Fruit fly (Drosophila melanogaster) whole organism, embryonic: ENCODE results near the gene Fbp2.

ENCODE experiments used
- Atf3 ChIP-seq: fragments of 200-800 bp; sonication (Bioruptor generic); optimal IDR thresholded peaks from 3 replicates; lab custom pipeline; 2016; ENCODE audit warnings: missing biosample characterization, missing genetic modification characterization
- CG10274 ChIP-seq: fragments of 200-800 bp; sonication (Bioruptor generic); optimal IDR thresholded peaks from 3 replicates; lab custom pipeline; 2017; ENCODE audit warnings: missing biosample characterization, mild to moderate bottlenecking, missing genetic modification characterization
- CG10321 ChIP-seq: fragments of 200-800 bp; sonication (Bioruptor generic); IDR thresholded peaks from 2 replicates; pipeline ENCODE4 v1.3.6; 2022; ENCODE audit warnings: missing biosample characterization, missing genetic modification characterization
- CG11247 ChIP-seq: fragments of 200-800 bp; sonication (Bioruptor generic); IDR thresholded peaks from 2 replicates; pipeline ENCODE4 v1.3.6; 2022; ENCODE audit warnings: missing biosample characterization, missing genetic modification characterization
- CG13287 ChIP-seq: fragments of 200-800 bp; sonication (Bioruptor generic); IDR thresholded peaks from 2 replicates; pipeline ENCODE4 v1.3.6; 2022; ENCODE audit warnings: missing biosample characterization, missing genetic modification characterization; ENCODE audit not compliant: partially characterized antibody
- CG16779 ChIP-seq: fragments of 200-800 bp; sonication (Bioruptor generic); IDR thresholded peaks from 2 replicates; pipeline ENCODE4 v1.3.6; 2022; ENCODE audit warnings: missing biosample characterization, missing genetic modification characterization
- CG16813 ChIP-seq: fragments of 200-800 bp; sonication (Bioruptor generic); IDR thresholded peaks from 3 replicates; pipeline ENCODE4 v1.3.6; 2022; ENCODE audit warnings: missing biosample characterization, missing genetic modification characterization; ENCODE audit not compliant: partially characterized antibody
- CG17361 ChIP-seq: fragments of 200-800 bp; sonication (Bioruptor generic); IDR thresholded peaks from 3 replicates; pipeline ENCODE4 v1.3.6; 2022; ENCODE audit warnings: missing biosample characterization, missing genetic modification characterization
- CG18619 ChIP-seq: fragments of 200-800 bp; sonication (Bioruptor generic); optimal IDR thresholded peaks from 3 replicates; lab custom pipeline; 2017; ENCODE audit warnings: missing biosample characterization, mild to moderate bottlenecking, missing genetic modification characterization
- CG18764 ChIP-seq: fragments of 200-800 bp; sonication (Bioruptor generic); optimal IDR thresholded peaks from 3 replicates; lab custom pipeline; 2016; ENCODE audit warnings: missing biosample characterization, missing genetic modification characterization
- CG2712 ChIP-seq: fragments of 200-800 bp; optimal IDR thresholded peaks from 3 replicates; lab custom pipeline; 2019; ENCODE audit warnings: missing biosample characterization, mild to moderate bottlenecking, missing genetic modification characterization, moderate library complexity
- CG3065 ChIP-seq: fragments of 200-800 bp; sonication (Bioruptor generic); optimal IDR thresholded peaks from 2 replicates; lab custom pipeline; 2016; ENCODE audit warnings: missing biosample characterization, missing genetic modification characterization
- CG31441 ChIP-seq: fragments of 200-800 bp; sonication (Bioruptor generic); IDR thresholded peaks from 2 replicates; pipeline ENCODE4 v1.3.6; 2022; ENCODE audit warnings: missing biosample characterization, missing genetic modification characterization
- CG6765 ChIP-seq: fragments of 200-800 bp; sonication (Bioruptor generic); optimal IDR thresholded peaks from 3 replicates; lab custom pipeline; 2017; ENCODE audit warnings: missing biosample characterization, mild to moderate bottlenecking, missing genetic modification characterization
- CG6791 ChIP-seq: fragments of 200-800 bp; sonication (Bioruptor generic); IDR thresholded peaks from 3 replicates; pipeline ENCODE4 v1.3.6; 2022; ENCODE audit warnings: missing biosample characterization, missing genetic modification characterization; ENCODE audit not compliant: partially characterized antibody
- CG6854 ChIP-seq: fragments of 200-800 bp; sonication (Bioruptor generic); optimal IDR thresholded peaks from 3 replicates; lab custom pipeline; 2017; ENCODE audit warnings: missing biosample characterization, mild to moderate bottlenecking, missing genetic modification characterization
- CG8924 ChIP-seq: fragments of 200-800 bp; optimal IDR thresholded peaks from 3 replicates; lab custom pipeline; 2019; ENCODE audit warnings: missing biosample characterization, mild to moderate bottlenecking, missing genetic modification characterization, moderate library complexity
- CG9797 ChIP-seq: fragments of 200-800 bp; sonication (Bioruptor generic); optimal IDR thresholded peaks from 3 replicates; lab custom pipeline; 2018; ENCODE audit warnings: missing biosample characterization, mild to moderate bottlenecking, missing genetic modification characterization
- Dek ChIP-seq: fragments of 200-800 bp; sonication (Bioruptor generic); optimal IDR thresholded peaks from 3 replicates; lab custom pipeline; 2019; ENCODE audit warnings: missing biosample characterization, mild to moderate bottlenecking, missing genetic modification characterization, moderate library complexity
- Dfd ChIP-seq, 2 experiments: fragments of >200 bp; optimal IDR thresholded peaks; 2 replicates each; lab custom pipeline; 2017; ENCODE audit warnings: missing biosample characterization in 2 of 2, missing genetic modification characterization in 2 of 2
- Doc2 ChIP-seq: fragments of 200-800 bp; sonication (Bioruptor generic); IDR thresholded peaks from 2 replicates; pipeline ENCODE4 v1.3.6; 2022; ENCODE audit warnings: missing biosample characterization, missing genetic modification characterization
- Ets65A ChIP-seq: fragments of 200-800 bp; sonication (Bioruptor generic); peaks from one replicate; lab custom pipeline; 2016; ENCODE audit warnings: missing biosample characterization, missing genetic modification characterization
- H2.0 ChIP-seq: fragments of 200-800 bp; sonication (Bioruptor generic); IDR thresholded peaks from 2 replicates; pipeline ENCODE4 v1.3.6; 2022; ENCODE audit warnings: missing biosample characterization, missing genetic modification characterization
- HHEX ChIP-seq: fragments of 200-800 bp; sonication (Bioruptor generic); optimal IDR thresholded peaks from 3 replicates; lab custom pipeline; 2017; ENCODE audit warnings: missing biosample characterization, mild to moderate bottlenecking, missing genetic modification characterization, missing genetic modification reagents
- Hsf ChIP-seq: fragments of 200-800 bp; sonication (Bioruptor generic); optimal IDR thresholded peaks from 3 replicates; lab custom pipeline; 2016; ENCODE audit warnings: missing biosample characterization, missing genetic modification characterization
- Lim3 ChIP-seq: fragments of 200-800 bp; sonication (Bioruptor generic); IDR thresholded peaks from 2 replicates; pipeline ENCODE4 v1.3.6; 2022; ENCODE audit warnings: missing biosample characterization, missing genetic modification characterization
- MTF-1 ChIP-seq: fragments of 200-800 bp; sonication (Bioruptor generic); optimal IDR thresholded peaks from 2 replicates; lab custom pipeline; 2018; ENCODE audit warnings: missing biosample characterization, mild to moderate bottlenecking, missing genetic modification characterization, borderline replicate concordance
- Mes4 ChIP-seq: fragments of 200-800 bp; sonication (Bioruptor generic); optimal IDR thresholded peaks from 2 replicates; lab custom pipeline; 2016; ENCODE audit warnings: missing biosample characterization, missing genetic modification characterization
- Mrtf ChIP-seq: fragments of 200-800 bp; sonication (Bioruptor generic); IDR thresholded peaks from 3 replicates; pipeline ENCODE4 v1.3.6; 2022; ENCODE audit warnings: missing biosample characterization, missing genetic modification characterization
- Myb ChIP-seq: fragments of 200-800 bp; sonication (Bioruptor generic); optimal IDR thresholded peaks from 2 replicates; lab custom pipeline; 2016; ENCODE audit warnings: missing biosample characterization, missing genetic modification characterization
- Nf-YC ChIP-seq: fragments of 200-800 bp; optimal IDR thresholded peaks from 3 replicates; lab custom pipeline; 2019; ENCODE audit warnings: missing biosample characterization, mild to moderate bottlenecking, missing genetic modification characterization, moderate library complexity
- Tbp ChIP-seq: fragments of >200 bp; optimal IDR thresholded peaks from 2 replicates; lab custom pipeline; 2018; ENCODE audit warnings: missing biosample characterization, missing genetic modification characterization
- aop ChIP-seq: fragments of 200-800 bp; sonication (Bioruptor generic); IDR thresholded peaks from 2 replicates; pipeline ENCODE4 v1.3.6; 2022; ENCODE audit warnings: missing biosample characterization, missing genetic modification characterization
- bcd ChIP-seq: fragments of 200-800 bp; sonication (Bioruptor generic); optimal IDR thresholded peaks from 2 replicates; lab custom pipeline; 2017; ENCODE audit warnings: missing biosample characterization, mild to moderate bottlenecking, missing genetic modification characterization
- bsh ChIP-seq, 2 experiments: fragments of 200-800 bp; sonication (Bioruptor generic); optimal IDR thresholded peaks; 2 replicates each; lab custom pipeline; 2017 to 2018; ENCODE audit warnings: mild to moderate bottlenecking in 2 of 2, missing biosample characterization in 2 of 2, missing genetic modification characterization in 2 of 2, moderate library complexity in 1 of 2
- danr ChIP-seq: fragments of 200-800 bp; sonication (Bioruptor generic); IDR thresholded peaks from 2 replicates; pipeline ENCODE4 v1.3.6; 2022; ENCODE audit warnings: missing biosample characterization, missing genetic modification characterization
- dm ChIP-seq: fragments of 200-800 bp; sonication (Bioruptor generic); optimal IDR thresholded peaks from 3 replicates; lab custom pipeline; 2016; ENCODE audit warnings: missing biosample characterization, missing genetic modification characterization
- dpn ChIP-seq, 2 experiments: fragments of 200-800 bp; sonication (Bioruptor generic); optimal IDR thresholded peaks; 3 replicates each; lab custom pipeline; 2016; ENCODE audit warnings: missing biosample characterization in 2 of 2, missing genetic modification characterization in 2 of 2
- en ChIP-seq: fragments of 200-800 bp; sonication (Bioruptor generic); optimal IDR thresholded peaks from 2 replicates; lab custom pipeline; 2016; ENCODE audit warnings: missing biosample characterization, missing genetic modification characterization
- gro ChIP-seq: fragments of 200-800 bp; sonication (Bioruptor generic); optimal IDR thresholded peaks from 2 replicates; lab custom pipeline; 2016; ENCODE audit warnings: missing biosample characterization, missing genetic modification characterization
- hth ChIP-seq: fragments of >200 bp; optimal IDR thresholded peaks from 2 replicates; lab custom pipeline; 2017; ENCODE audit warnings: inconsistent platforms
- jing ChIP-seq: fragments of 200-800 bp; sonication (Bioruptor generic); optimal IDR thresholded peaks from 2 replicates; lab custom pipeline; 2018; ENCODE audit warnings: missing biosample characterization, mild to moderate bottlenecking, missing genetic modification characterization
- nau ChIP-seq: fragments of 200-800 bp; sonication (Bioruptor generic); optimal IDR thresholded peaks from 3 replicates; lab custom pipeline; 2017; ENCODE audit warnings: missing biosample characterization, mild to moderate bottlenecking, missing genetic modification characterization, missing genetic modification reagents
- nerfin-2 ChIP-seq: fragments of 200-800 bp; sonication (Bioruptor generic); IDR thresholded peaks from 2 replicates; pipeline ENCODE4 v1.3.6; 2022; ENCODE audit warnings: missing biosample characterization, missing genetic modification characterization; ENCODE audit not compliant: partially characterized antibody
- peb ChIP-seq: fragments of 200-800 bp; sonication (Bioruptor generic); IDR thresholded peaks from 2 replicates; pipeline ENCODE4 v1.3.6; 2022; ENCODE audit warnings: missing biosample characterization, missing genetic modification characterization
- pum ChIP-seq: fragments of 200-800 bp; sonication (Bioruptor generic); optimal IDR thresholded peaks from 2 replicates; lab custom pipeline; 2016; ENCODE audit warnings: missing biosample characterization, missing genetic modification characterization
- salm ChIP-seq: fragments of 200-800 bp; sonication (Bioruptor generic); optimal IDR thresholded peaks from 2 replicates; lab custom pipeline; 2018; ENCODE audit warnings: missing biosample characterization, mild to moderate bottlenecking, missing genetic modification characterization
- slp2 ChIP-seq: fragments of 200-800 bp; sonication (Bioruptor generic); optimal IDR thresholded peaks from 2 replicates; lab custom pipeline; 2016; ENCODE audit warnings: missing biosample characterization, missing genetic modification characterization
- sqz ChIP-seq: fragments of 200-800 bp; sonication (Bioruptor generic); optimal IDR thresholded peaks from 3 replicates; lab custom pipeline; 2018; ENCODE audit warnings: missing biosample characterization, mild to moderate bottlenecking, missing genetic modification characterization
- toy ChIP-seq: fragments of 200-800 bp; sonication (Bioruptor generic); IDR thresholded peaks from 2 replicates; pipeline ENCODE4 v1.3.6; 2022; ENCODE audit warnings: missing biosample characterization, missing genetic modification characterization
- vfl ChIP-seq: fragments of 200-800 bp; sonication (Bioruptor generic); optimal IDR thresholded peaks from 2 replicates; lab custom pipeline; 2016; ENCODE audit warnings: missing biosample characterization, missing genetic modification characterization
- vnd ChIP-seq: fragments of 200-800 bp; sonication (Bioruptor generic); IDR thresholded peaks from 3 replicates; pipeline ENCODE4 v1.3.6; 2022; ENCODE audit warnings: missing biosample characterization, missing genetic modification characterization; ENCODE audit not compliant: partially characterized antibody
- zf30C ChIP-seq: fragments of 200-800 bp; sonication (Bioruptor generic); optimal IDR thresholded peaks from 3 replicates; lab custom pipeline; 2018; ENCODE audit warnings: missing biosample characterization, mild to moderate bottlenecking, missing genetic modification characterization

Gene Fbp2

DNA sequence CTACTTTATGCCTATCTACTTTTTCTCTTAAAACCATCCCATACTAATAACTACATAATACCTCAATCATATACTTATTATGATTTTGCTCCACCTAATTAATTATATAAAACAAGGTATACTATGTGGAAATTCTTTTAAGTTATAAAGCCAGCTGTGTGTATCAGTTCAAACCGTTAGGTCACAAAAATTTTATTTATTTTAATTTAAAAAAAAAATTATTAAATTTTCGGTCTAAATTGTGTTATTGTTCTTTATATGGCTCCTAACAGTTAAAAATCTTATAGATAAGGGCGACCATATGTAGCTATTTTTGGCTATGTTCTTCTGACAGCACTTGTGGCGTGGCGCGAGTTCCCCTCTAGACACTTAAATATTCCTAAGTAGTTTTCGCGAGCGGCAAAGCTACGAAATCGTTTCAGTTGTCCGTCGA, 39.3 kb upstream of the Fbp2 start, which contains the start of gene Aldh (continued):
- TF ChIP-seq CG13287 (no peak), bsh (GFP tag; optimal IDR thresholded peaks at IDR 0.05; lab: Kevin White, UChicago) (no peak), jing (GFP tag; lab: Kevin White, UChicago) (no peak), CG18619 (GFP tag; lab: Kevin White, UChicago) (peak; percentile 37), dm (GFP tag; lab: Kevin White, UChicago) (no peak), en (GFP tag; lab: Kevin White, UChicago) (no peak), Tbp (GFP tag; lab: Kevin White, UChicago) (no peak), Ets65A (peak; percentile 57), Nf-YC (no peak), CG16813 (no peak), CG11247 (no peak), Dfd (GFP tag; optimal IDR thresholded peaks at IDR 0.05; lab: Kevin White, UChicago) (no peak), CG16779 (no peak), CG10321 (GFP tag; lab: Robert Waterston, UW) (no peak), zf30C (GFP tag; lab: Kevin White, UChicago) (no peak), CG18764 (GFP tag; lab: Kevin White, UChicago) (no peak), bcd (GFP tag; lab: Kevin White, UChicago) (peak; percentile 33), H2.0 (GFP tag; lab: Robert Waterston, UW) (no peak), Mrtf (GFP tag; lab: Robert Waterston, UW) (no peak), CG8924 (no peak), nerfin-2 (GFP tag; lab: Robert Waterston, UW) (no peak), dpn (GFP tag; optimal IDR thresholded peaks at IDR 0.05; lab: Kevin White, UChicago) (no peak), MTF-1 (no peak), sqz (GFP tag; lab: Kevin White, UChicago) (no peak), CG17361 (no peak; the same call in 2 of the 3 replicates), hth (no peak), Hsf (GFP tag; lab: Kevin White, UChicago) (no peak), danr (GFP tag; lab: Robert Waterston, UW) (no peak), Lim3 (GFP tag; lab: Robert Waterston, UW) (no peak), pum (GFP tag; lab: Kevin White, UChicago) (no peak), vfl (no peak), HHEX (peak; percentile 18), CG10274 (GFP tag; lab: Kevin White, UChicago) (no peak), CG3065 (no peak), CG31441 (GFP tag; lab: Robert Waterston, UW) (0 out of 2 replicates have a peak, but pooled peaks have one; percentile 25), vnd (GFP tag; lab: Robert Waterston, UW) (no peak), Mes4 (GFP tag; lab: Kevin White, UChicago) (no peak), salm (tag; lab: Kevin White, UChicago) (no peak), Myb (GFP tag; lab: Kevin White, UChicago) (no peak), CG9797 (GFP tag; lab: Kevin White, UChicago) (no peak), CG6854 (GFP tag; lab: Kevin White, UChicago) (no peak), gro (GFP tag; lab: Kevin White, UChicago) (no peak), Dek (tag; lab: Kevin White, UChicago) (peak; percentile 56), aop (no peak), toy (no peak), peb (GFP tag; lab: Robert Waterston, UW) (no peak), slp2 (GFP tag; lab: Kevin White, UChicago) (no peak), Doc2 (GFP tag; lab: Robert Waterston, UW) (no peak), CG6791 (no peak), Atf3 (GFP tag; lab: Kevin White, UChicago) (no peak), CG6765 (GFP tag; lab: Kevin White, UChicago) (no peak), nau (no peak), CG2712 (tag; lab: Kevin White, UChicago) (no peak)
